Worm (Caenorhabditis elegans) whole organism, midembryonic: ENCODE data around the gene msp-55.

Experiments used
- T22C8.4 ChIP-seq: fragments of 200-800 bp; sonication (Bioruptor generic); IDR thresholded peaks from 2 replicates; pipeline ENCODE4 v1.3.6; 2022; ENCODE audit warnings: missing genetic modification characterization, missing compliant biosample characterization
- cog-1 ChIP-seq: sonication (generic microtip); optimal IDR thresholded peaks from 2 replicates; lab custom pipeline; 2016; ENCODE audit warnings: missing genetic modification characterization, missing compliant biosample characterization
- flt-1 ChIP-seq: fragments of 200-800 bp; sonication (Bioruptor generic); IDR thresholded peaks from 2 replicates; pipeline ENCODE4 v1.3.6; 2022; ENCODE audit warnings: missing genetic modification characterization, missing compliant biosample characterization
- klf-2 ChIP-seq: fragments of 200-800 bp; sonication (Bioruptor generic); conservative IDR thresholded peaks from 2 replicates; pipeline ENCODE4 v1.3.6; 2022; ENCODE audit warnings: missing genetic modification reagents, missing genetic modification characterization, missing compliant biosample characterization
- med-1 ChIP-seq: sonication (generic microtip); optimal IDR thresholded peaks from 2 replicates; lab custom pipeline; 2017; ENCODE audit warnings: missing genetic modification characterization, mild to moderate bottlenecking, missing compliant biosample characterization, antibody characterized with exemption, missing genetic modification reagents; ENCODE audit not compliant: insufficient read depth
- ref-1 ChIP-seq: fragments of 200-800 bp; sonication (Bioruptor generic); conservative IDR thresholded peaks from 2 replicates; pipeline ENCODE4 v1.3.6; 2022; ENCODE audit warnings: missing genetic modification reagents, missing genetic modification characterization, missing compliant biosample characterization
- tab-1 ChIP-seq: fragments of 200-800 bp; sonication (Bioruptor generic); IDR thresholded peaks from 2 replicates; pipeline ENCODE4 v1.3.6; 2022; ENCODE audit warnings: missing genetic modification characterization, missing compliant biosample characterization
- ztf-23 ChIP-seq: fragments of 200-800 bp; sonication (Bioruptor generic); IDR thresholded peaks from 2 replicates; pipeline ENCODE4 v1.3.6; 2022; ENCODE audit warnings: missing genetic modification reagents, missing genetic modification characterization, missing compliant biosample characterization
- ztf-29 ChIP-seq: fragments of 200-800 bp; sonication (Bioruptor generic); IDR thresholded peaks from 2 replicates; pipeline ENCODE4 v1.3.6; 2022; ENCODE audit warnings: missing genetic modification reagents, missing genetic modification characterization, missing compliant biosample characterization

msp-55 gene

DNA sequence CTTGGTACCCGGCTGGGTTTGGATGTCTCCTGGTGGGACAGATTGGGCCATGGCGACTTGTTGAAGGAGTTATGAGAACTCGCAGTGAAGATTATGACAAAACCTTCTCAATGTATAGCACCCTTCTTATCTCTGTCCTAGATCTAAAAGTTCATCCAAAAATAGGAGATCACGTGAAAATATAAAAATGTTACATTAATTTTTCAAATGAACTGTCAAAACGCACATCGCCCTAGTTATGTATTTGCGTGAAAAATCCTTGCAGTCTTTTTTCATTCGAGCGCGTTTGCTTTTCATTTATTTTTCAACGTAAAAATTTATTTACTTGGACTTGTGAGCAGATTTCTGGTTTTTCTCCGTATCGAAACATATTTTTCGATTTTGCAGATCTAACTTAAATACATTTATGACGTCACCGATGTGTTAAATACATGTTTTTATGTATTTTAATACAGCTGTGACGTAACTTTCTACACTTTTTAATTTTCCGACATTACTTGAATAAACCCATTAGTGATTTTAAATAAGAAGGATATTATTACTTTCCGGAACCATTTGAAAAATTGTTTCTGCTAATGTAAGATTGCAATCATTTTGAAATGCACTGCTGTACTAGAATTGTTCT, at the start of gene msp-55:
msp-55 (minus strand) TSS at position 51 of the 625 bp plus-strand sequence.
- no peak for TF ChIP-seq flt-1 (GFP tag; lab: Robert Waterston, UW)
- TF ChIP-seq klf-2 (GFP tag; lab: Robert Waterston, UW): no peak
- TF ChIP-seq med-1 (GFP tag; lab: Kevin White, UChicago): no peak
- TF ChIP-seq tab-1 (GFP tag; lab: Robert Waterston, UW): no peak
- TF ChIP-seq cog-1 (tag; lab: Kevin White, UChicago): no peak
- no peak for TF ChIP-seq ztf-29 (GFP tag; lab: Robert Waterston, UW)
- no peak for TF ChIP-seq ztf-23 (GFP tag; lab: Robert Waterston, UW)
- no peak for TF ChIP-seq T22C8.4
- TF ChIP-seq ref-1: no peak

DNA sequence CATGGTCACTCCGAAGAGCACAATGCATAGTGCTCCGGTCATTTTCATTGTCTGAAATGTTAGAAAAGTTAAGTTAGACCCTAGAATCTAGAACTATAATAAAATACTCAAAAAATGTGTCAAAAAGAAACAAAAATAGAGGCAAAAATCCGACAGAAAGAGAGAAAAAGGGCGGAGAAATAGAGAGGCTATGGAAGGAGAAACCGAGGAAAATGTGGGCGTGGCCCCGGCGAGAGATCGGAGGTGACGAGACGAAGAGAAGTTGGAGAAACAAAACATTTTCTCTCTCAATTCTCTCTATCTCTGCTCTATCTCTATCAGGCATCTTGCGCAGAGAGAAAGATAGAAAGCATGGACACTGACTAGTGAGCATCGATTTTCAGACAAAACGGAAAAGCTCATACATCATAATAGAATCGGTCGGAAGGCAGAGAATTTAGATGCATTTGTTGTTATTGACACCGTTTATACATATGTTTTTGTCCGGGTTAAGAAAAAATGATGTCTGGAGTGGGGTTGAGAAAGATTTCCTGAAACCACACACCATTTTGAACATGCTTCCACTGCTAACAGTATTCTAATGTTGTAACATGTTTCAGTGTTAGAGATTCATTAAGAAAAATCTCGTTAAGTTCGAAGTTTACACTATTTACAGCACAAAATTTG, 47.5 kb upstream of the msp-55 start, which contains the start of gene C02B10.3:
C02B10.3 (minus strand) TSS at position 51 of the 666 bp plus-strand sequence.
- TF ChIP-seq tab-1 (GFP tag; lab: Robert Waterston, UW) (no peak), T22C8.4 (no peak), med-1 (GFP tag; lab: Kevin White, UChicago) (no peak)

DNA sequence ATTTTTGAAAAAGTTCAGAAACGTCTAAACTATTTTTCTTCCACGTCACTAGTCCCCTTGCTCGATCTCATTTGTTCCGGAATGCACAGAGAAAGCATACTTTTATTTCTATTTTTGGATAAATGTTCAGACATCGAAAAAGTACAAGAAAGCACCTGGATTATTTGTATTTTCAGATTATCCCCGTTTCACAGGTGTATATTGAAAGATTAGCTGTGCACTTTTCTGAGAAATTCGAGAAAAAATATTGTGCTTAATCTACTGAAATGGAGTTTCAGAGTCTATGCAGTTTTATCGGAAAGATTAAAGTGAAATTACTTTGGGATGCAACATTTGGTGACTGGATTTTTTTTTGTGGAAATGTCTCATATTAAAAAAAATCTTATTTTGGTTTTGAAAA, 46.1 kb upstream of the msp-55 start:
- no peak for TF ChIP-seq T22C8.4
- TF ChIP-seq cog-1 (tag; lab: Kevin White, UChicago): no peak
- TF ChIP-seq med-1 (GFP tag; lab: Kevin White, UChicago): no peak
- no peak for TF ChIP-seq ztf-29 (GFP tag; lab: Robert Waterston, UW)
- TF ChIP-seq ztf-23 (GFP tag; lab: Robert Waterston, UW): no peak
- no peak for TF ChIP-seq ref-1
- TF ChIP-seq klf-2 (GFP tag; lab: Robert Waterston, UW): no peak
- no peak for TF ChIP-seq flt-1 (GFP tag; lab: Robert Waterston, UW)
- no peak for TF ChIP-seq tab-1 (GFP tag; lab: Robert Waterston, UW)

DNA sequence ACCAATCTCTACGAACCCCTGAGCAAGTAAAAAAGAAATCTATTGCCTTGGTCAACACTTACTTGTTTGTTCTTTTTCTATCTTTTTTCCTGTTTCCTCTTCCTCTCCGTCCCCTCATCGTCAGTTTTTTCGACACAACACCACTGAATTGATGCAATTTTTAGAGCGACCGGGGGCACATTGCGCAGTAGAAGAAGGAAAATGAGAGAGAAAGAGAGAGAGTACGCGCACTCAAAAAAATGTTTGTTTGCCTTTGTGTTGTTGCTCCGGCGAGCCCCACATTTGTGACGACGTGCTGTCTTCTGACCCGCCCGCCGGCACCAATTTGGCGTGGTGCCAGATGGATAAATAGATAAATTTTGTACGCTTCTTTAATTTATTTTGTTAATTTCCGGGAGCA, 44.3 kb upstream of the msp-55 start:
- TF ChIP-seq ztf-23 (GFP tag; lab: Robert Waterston, UW): peak; percentile 52; the same call in 1 of the 2 replicates
- TF ChIP-seq T22C8.4: no peak

ce11 chrIV:5093462-5093861, 37.6 kb upstream of the msp-55 start:
- TF ChIP-seq tab-1 (GFP tag; lab: Robert Waterston, UW) (no peak), ztf-23 (GFP tag; lab: Robert Waterston, UW) (no peak)

DNA sequence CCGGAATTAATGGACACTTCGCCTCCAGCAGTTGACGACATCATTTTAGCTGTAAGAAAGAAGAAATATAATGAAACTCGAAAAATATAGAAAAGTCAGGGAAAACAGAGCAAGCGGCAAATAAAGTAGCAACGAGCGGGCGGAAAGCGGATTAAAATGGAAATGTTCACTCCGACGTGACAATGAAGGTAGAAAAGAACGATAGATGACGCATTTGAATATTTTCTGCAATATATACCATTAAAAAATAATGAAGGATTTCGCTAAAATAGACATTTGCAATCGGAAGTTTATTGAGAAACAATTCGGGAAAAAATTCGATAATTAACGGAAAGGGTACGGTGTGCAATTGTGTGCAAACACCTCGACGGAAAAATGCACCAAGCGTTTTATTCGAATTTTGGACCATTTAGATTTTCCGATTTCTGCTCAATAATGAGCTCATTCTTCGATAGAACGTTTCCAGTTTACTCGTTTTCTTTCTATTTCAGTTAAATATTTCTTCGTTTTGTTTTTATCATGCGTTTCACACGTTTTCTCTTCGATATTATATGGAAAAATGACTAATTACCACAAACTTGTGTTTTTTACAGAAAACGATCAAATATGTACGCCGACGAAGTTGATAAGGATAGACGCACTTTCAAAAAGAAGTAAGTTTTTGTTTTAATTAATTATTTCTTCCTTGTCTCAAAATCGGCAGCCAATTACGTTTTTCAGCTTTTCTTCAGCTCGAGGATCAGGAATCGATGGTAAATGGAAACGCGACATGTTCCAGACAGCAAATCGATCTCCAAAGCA, 35.4 kb upstream of the msp-55 start, which contains the start of the genes snpn-1 and C02B10.4:
snpn-1 (minus strand) TSS at position 51 of the 801 bp plus-strand sequence.
C02B10.4 (plus strand) TSS at position 594 of the 801 bp plus-strand sequence.
- peak; percentile 60; the same call in 1 of the 2 replicates for TF ChIP-seq T22C8.4
- TF ChIP-seq ztf-23 (GFP tag; lab: Robert Waterston, UW): no peak

DNA sequence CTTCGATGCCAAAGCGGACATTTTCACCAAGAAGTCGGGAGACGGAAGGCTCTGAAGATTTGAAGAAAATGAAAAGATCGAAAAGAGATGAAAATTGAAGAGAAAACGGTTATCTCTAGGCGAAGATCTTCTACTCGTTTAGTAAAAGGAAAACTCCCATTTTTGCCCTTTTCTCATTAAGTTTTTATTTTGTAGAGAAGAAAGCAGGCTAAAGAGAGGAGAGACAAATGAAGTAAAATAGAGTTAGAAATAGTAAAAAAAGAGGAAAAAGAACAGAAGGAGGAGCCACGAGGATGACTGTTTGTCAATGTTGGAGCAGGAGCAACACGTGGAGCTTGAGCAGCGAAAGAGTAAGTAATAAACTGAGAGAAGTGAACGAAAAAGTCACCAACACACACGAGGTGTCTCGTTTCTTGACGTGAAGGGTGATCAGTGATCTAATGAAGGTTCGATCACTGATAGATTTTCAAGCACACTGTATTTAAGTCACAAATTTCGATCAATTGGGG, 33.1 kb upstream of the msp-55 start, which contains the start of gene ivd-1:
ivd-1 (minus strand) TSS at position 51 of the 509 bp plus-strand sequence.
- TF ChIP-seq klf-2 (GFP tag; lab: Robert Waterston, UW): no peak
- no peak for TF ChIP-seq T22C8.4
- TF ChIP-seq tab-1 (GFP tag; lab: Robert Waterston, UW): no peak
- TF ChIP-seq med-1 (GFP tag; lab: Kevin White, UChicago): no peak
- TF ChIP-seq cog-1 (tag; lab: Kevin White, UChicago): no peak
- TF ChIP-seq ztf-29 (GFP tag; lab: Robert Waterston, UW): no peak
- TF ChIP-seq ztf-23 (GFP tag; lab: Robert Waterston, UW): no peak
- TF ChIP-seq flt-1 (GFP tag; lab: Robert Waterston, UW): no peak
- TF ChIP-seq ref-1: no peak

ce11 chrIV:5086961-5087326, 31.1 kb upstream of the msp-55 start:
- no peak for TF ChIP-seq T22C8.4
- 0 out of 2 replicates have a peak, but pooled peaks have one; percentile 4 for TF ChIP-seq flt-1 (GFP tag; lab: Robert Waterston, UW)

DNA sequence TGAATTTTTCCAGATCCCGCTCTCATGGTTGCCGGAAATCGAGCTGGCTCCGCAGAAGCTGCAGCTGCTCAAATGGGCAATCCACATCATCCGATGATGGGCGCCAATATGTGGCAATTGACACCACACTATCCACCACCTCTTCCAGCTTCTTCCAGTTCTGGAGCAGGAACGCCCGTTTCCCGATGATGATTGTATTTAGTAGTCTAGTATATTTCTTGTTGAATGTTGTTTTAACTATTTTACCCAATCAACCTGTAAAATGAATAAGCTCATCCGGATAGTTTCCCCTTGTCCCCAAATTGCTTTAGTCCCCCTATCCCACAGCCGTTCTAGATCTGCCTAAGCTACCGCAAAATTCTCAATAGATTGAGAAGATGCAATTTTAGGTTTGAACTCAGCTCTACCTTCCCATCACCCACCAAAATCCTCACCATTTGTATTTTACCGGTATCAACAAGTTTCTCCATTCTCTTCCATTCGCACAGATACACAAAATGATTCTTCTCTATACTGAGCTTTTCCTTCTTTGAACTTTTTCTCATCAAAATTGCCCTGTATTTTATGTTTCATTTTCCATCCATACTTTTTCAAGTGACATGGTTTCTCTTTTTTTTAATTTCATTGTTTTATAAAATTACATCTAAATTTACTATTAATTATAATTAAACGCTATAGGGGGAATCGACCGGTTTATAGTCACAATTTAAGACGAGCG, 30.6 kb upstream of the msp-55 start:
- no peak for TF ChIP-seq tab-1 (GFP tag; lab: Robert Waterston, UW)
- TF ChIP-seq T22C8.4: no peak

DNA sequence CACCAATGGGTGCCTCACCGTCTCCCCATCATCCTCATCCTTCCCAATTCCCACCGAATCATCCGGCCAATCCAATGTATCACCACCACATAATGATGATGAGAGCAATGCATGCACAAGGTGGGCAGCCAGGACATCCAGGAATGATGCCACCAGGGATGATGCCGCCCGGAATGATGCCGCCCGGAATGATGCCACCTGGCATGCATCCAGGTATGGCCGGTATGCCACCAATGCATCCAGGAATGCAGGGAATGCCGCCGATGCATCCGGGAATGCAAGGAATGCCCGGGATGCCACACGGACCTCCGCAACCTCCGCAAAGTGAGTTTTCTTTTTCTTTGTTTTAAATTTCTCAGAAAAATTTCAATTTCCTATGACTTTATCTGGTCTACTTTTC, 30.0 kb upstream of the msp-55 start:
- TF ChIP-seq ztf-23 (GFP tag; lab: Robert Waterston, UW): no peak
- peak; percentile 15; the same call in 1 of the 2 replicates for TF ChIP-seq flt-1 (GFP tag; lab: Robert Waterston, UW)
